Worm (Caenorhabditis elegans) whole organism, L3 larva: ENCODE data around the gene slcr-46.2.

Experiments used
- ceh-28 ChIP-seq: fragments of 150-350 bp; optimal IDR thresholded peaks from 2 replicates; lab custom pipeline; 2014; ENCODE audit warnings: missing biosample characterization, missing genetic modification reagents, missing genetic modification characterization
- ceh-82 ChIP-seq: fragments of 150-350 bp; optimal IDR thresholded peaks from 2 replicates; lab custom pipeline; 2014; ENCODE audit warnings: missing biosample characterization, missing genetic modification characterization
- mdl-1 ChIP-seq: fragments of 150-350 bp; optimal IDR thresholded peaks from 2 replicates; lab custom pipeline; 2014; ENCODE audit warnings: missing biosample characterization, missing genetic modification characterization

- no peak for TF ChIP-seq ceh-82 (tag; lab: Kevin White, UChicago)
- TF ChIP-seq ceh-28: no peak
- no peak for TF ChIP-seq mdl-1
Observed at ce11 chrV:19436307-19436706, 46.4 kb upstream of the slcr-46.2 start, which contains the start of gene C25F9.14.
